Worm (Caenorhabditis elegans): ENCODE measurements around the gene ref-2.
A peak's percentile ranks its signal among the peaks of the same experiment; 100 is the strongest.

The ref-2 gene

ce11 chrX:7791802-7792201, 47.8 kb downstream of the ref-2 start:
- no peak for TF ChIP-seq lin-13 (tag; optimal IDR thresholded peaks at IDR 0.05)
- no peak for TF ChIP-seq zip-8 (tag; optimal IDR thresholded peaks at IDR 0.05)
- TF ChIP-seq mls-2 (tag; optimal IDR thresholded peaks at IDR 0.05), result no peak
- TF ChIP-seq elt-3 (tag; optimal IDR thresholded peaks at IDR 0.05), result no peak
- no peak for TF ChIP-seq ceh-43 (GFP tag; optimal IDR thresholded peaks at IDR 0.05)
- no peak for TF ChIP-seq tbx-8 (GFP tag; optimal IDR thresholded peaks at IDR 0.05)
- TF ChIP-seq ceh-83 (GFP tag; optimal IDR thresholded peaks at IDR 0.05), result no peak
- TF ChIP-seq ceh-39 (tag; optimal IDR thresholded peaks at IDR 0.05), result no peak
- TF ChIP-seq elt-1 (tag; optimal IDR thresholded peaks at IDR 0.05; ENCODE audit: borderline replicate concordance, insufficient read depth), result no peak
- no peak for TF ChIP-seq snpc-4 (tag; optimal IDR thresholded peaks at IDR 0.05)
- no peak for TF ChIP-seq ztf-11 (tag; optimal IDR thresholded peaks at IDR 0.05)
- TF ChIP-seq drap-1 (GFP tag; optimal IDR thresholded peaks at IDR 0.05), result no peak
- TF ChIP-seq bed-3 (GFP tag; optimal IDR thresholded peaks at IDR 0.05), result no peak
- TF ChIP-seq ces-1 (GFP tag; optimal IDR thresholded peaks at IDR 0.05), result no peak

- TF ChIP-seq tbx-8 (GFP tag; optimal IDR thresholded peaks at IDR 0.05) (no peak), zip-8 (tag; optimal IDR thresholded peaks at IDR 0.05) (no peak), sem-2 (GFP tag; optimal IDR thresholded peaks at IDR 0.05) (no peak), ztf-11 (tag; optimal IDR thresholded peaks at IDR 0.05) (no peak), nhr-28 (tag; optimal IDR thresholded peaks at IDR 0.05) (no peak), blmp-1 (tag; optimal IDR thresholded peaks at IDR 0.05) (peak; percentile 95), ces-1 (GFP tag; optimal IDR thresholded peaks at IDR 0.05) (peak; percentile 47)
These were observed 49.5 kb downstream of the ref-2 start, which contains the start of gene ZK154.6 for ce11 chrX:7793377-7794041. ZK154.6 (minus strand) TSS chrX:7793563.

ce11 chrX:7794306-7794743, 50.3 kb downstream of the ref-2 start:
- TF ChIP-seq unc-62 (GFP tag; optimal IDR thresholded peaks at IDR 0.05) (no peak), sem-2 (GFP tag; optimal IDR thresholded peaks at IDR 0.05) (peak; percentile 19), ceh-43 (GFP tag; optimal IDR thresholded peaks at IDR 0.05) (peak; percentile 6), ham-2 (GFP tag; optimal IDR thresholded peaks at IDR 0.05) (peak; percentile 51), M03D4.4 (tag; optimal IDR thresholded peaks at IDR 0.05) (peak; percentile 69), ceh-83 (GFP tag; optimal IDR thresholded peaks at IDR 0.05) (peak; percentile 62), drap-1 (GFP tag; optimal IDR thresholded peaks at IDR 0.05) (peak; percentile 20), cnd-1 (tag; optimal IDR thresholded peaks at IDR 0.05) (peak; percentile 46), nhr-237 (tag; optimal IDR thresholded peaks at IDR 0.05) (no peak), unc-120 (tag; optimal IDR thresholded peaks at IDR 0.05; ENCODE audit: poor library complexity, severe bottlenecking) (peak; percentile 41), nhr-12 (tag; optimal IDR thresholded peaks at IDR 0.05) (no peak), tbx-8 (GFP tag; optimal IDR thresholded peaks at IDR 0.05) (peak; percentile 26), zip-8 (tag; optimal IDR thresholded peaks at IDR 0.05) (no peak), flh-1 (GFP tag; optimal IDR thresholded peaks at IDR 0.05) (no peak), mls-2 (tag; optimal IDR thresholded peaks at IDR 0.05) (peak; percentile 19), nhr-76 (tag; optimal IDR thresholded peaks at IDR 0.05) (no peak), elt-1 (tag; optimal IDR thresholded peaks at IDR 0.05; ENCODE audit: borderline replicate concordance, insufficient read depth) (no peak), unc-39 (tag; optimal IDR thresholded peaks at IDR 0.05) (no peak), sptf-1 (tag; optimal IDR thresholded peaks at IDR 0.05) (peak; percentile 48), lin-32 (GFP tag; optimal IDR thresholded peaks at IDR 0.05) (peak; percentile 28), ces-1 (GFP tag; optimal IDR thresholded peaks at IDR 0.05) (no peak), pha-4 (tag; optimal IDR thresholded peaks at IDR 0.05) (no peak), ztf-11 (tag; optimal IDR thresholded peaks at IDR 0.05) (no peak), elt-3 (tag; optimal IDR thresholded peaks at IDR 0.05) (no peak), blmp-1 (tag; optimal IDR thresholded peaks at IDR 0.05) (no peak)

- peak; percentile 17 for TF ChIP-seq ces-1 (GFP tag; optimal IDR thresholded peaks at IDR 0.05)
- no peak for TF ChIP-seq mep-1 (tag; optimal IDR thresholded peaks at IDR 0.05)
These were observed 54.4 kb downstream of the ref-2 start, which contains the start of gene adm-4 for ce11 chrX:7798248-7799020. adm-4 (minus strand) TSS chrX:7798298.

All from whole organism, mixed stage, embryonic.